Fruit fly (Drosophila melanogaster): ENCODE data around the gene se.

The se gene

DNA sequence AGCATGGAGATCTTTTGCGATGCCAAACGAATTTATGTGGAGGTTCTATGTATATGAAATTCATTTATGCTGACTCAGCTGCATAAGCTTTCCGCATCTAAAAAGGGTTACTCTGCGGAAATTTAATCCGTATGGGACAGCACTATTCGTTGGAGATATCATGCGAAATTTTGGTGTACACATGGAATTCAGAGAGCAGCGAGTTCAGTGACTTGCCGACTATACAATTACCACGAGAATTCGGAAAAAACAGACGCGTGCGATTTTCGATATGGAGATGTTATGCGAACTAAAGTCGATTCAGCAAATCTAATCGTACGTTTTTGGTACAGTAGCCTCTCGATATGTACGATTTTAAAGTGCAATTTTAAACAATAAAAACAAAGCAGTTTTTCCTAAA lies 7.5 kb downstream of the se start:
- TF ChIP-seq CG31627 (GFP tag; optimal IDR thresholded peaks at IDR 0.05) (no peak), Sox15 (GFP tag; optimal IDR thresholded peaks at IDR 0.05) (no peak), CG10669 (GFP tag; optimal IDR thresholded peaks at IDR 0.05) (no peak), dsx (GFP tag; optimal IDR thresholded peaks at IDR 0.05; ENCODE audit: poor library complexity, severe bottlenecking) (no peak), CG10631 (GFP tag; optimal IDR thresholded peaks at IDR 0.05) (no peak), fkh (GFP tag; optimal IDR thresholded peaks at IDR 0.05) (no peak), CG6808 (GFP tag; optimal IDR thresholded peaks at IDR 0.05) (no peak), Sox102F (GFP tag; optimal IDR thresholded peaks at IDR 0.05) (no peak), CG16779 (tag; optimal IDR thresholded peaks at IDR 0.05) (no peak), Met (GFP tag; optimal IDR thresholded peaks at IDR 0.05) (no peak), esn (GFP tag; optimal IDR thresholded peaks at IDR 0.05) (no peak), CG32006 (GFP tag; optimal IDR thresholded peaks at IDR 0.05) (no peak), spab (GFP tag; optimal IDR thresholded peaks at IDR 0.05) (no peak), vri (GFP tag; optimal IDR thresholded peaks at IDR 0.05) (no peak), CG6163 (GFP tag; IDR thresholded peaks at IDR 0.05) (no peak), OdsH (GFP tag; optimal IDR thresholded peaks at IDR 0.05) (no peak), salr (GFP tag; optimal IDR thresholded peaks at IDR 0.05) (no peak), Smox (GFP tag; optimal IDR thresholded peaks at IDR 0.05) (no peak)

DNA sequence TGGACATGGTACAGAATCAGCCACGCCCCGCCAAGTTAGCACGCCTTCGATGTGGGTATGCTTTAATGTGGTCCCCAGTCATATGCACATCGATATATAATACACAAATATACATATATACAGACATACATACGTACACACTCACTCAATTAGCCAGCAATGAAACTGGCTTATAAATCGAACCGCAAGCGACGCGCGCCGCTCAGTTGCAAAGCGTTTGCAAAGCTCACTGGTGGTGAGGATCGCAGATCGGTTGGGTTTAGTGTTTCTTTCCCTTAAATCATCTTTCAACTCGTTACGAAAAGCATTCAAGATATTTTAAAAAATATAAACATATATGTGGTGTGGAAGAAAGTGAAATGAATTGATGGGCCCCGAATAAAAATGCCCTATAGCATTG lies 8.2 kb downstream of the se start:
- TF ChIP-seq svp (GFP tag) (peak; percentile 8), CG9139 (GFP tag; optimal IDR thresholded peaks at IDR 0.05) (no peak), vri (GFP tag; optimal IDR thresholded peaks at IDR 0.05) (peak; percentile 10), Eip78C (GFP tag) (peak; percentile 44), Blimp-1 (GFP tag; optimal IDR thresholded peaks at IDR 0.05) (peak; percentile 3)

DNA sequence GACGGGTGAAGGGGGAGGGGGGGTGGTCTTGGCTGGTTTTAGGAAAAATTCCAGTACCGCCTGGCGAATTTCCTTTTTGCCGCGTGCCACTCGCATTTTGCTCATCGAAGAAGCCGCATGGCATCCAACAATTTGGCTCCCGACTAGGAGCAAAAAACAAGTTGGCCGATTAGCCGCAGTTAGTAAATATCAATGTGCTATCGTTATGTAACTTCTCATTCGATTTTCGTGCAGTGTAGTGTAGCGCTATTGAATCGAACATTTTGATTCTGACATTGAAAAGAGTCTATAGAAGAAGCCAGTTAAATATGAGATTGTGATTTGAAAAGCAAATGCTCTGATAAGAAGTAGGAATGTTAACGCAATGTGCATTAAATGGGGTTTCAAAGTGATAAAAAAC lies 9.3 kb downstream of the se start:
- TF ChIP-seq CG4318 (GFP tag; optimal IDR thresholded peaks at IDR 0.05) (no peak), OdsH (GFP tag; optimal IDR thresholded peaks at IDR 0.05) (no peak), achi (GFP tag; optimal IDR thresholded peaks at IDR 0.05) (no peak), CG6276 (GFP tag; optimal IDR thresholded peaks at IDR 0.05) (no peak), topi (GFP tag; optimal IDR thresholded peaks at IDR 0.05) (no peak), CG8119 (GFP tag; IDR thresholded peaks at IDR 0.05) (no peak), fkh (GFP tag; optimal IDR thresholded peaks at IDR 0.05) (no peak), Hr39 (GFP tag; optimal IDR thresholded peaks at IDR 0.05) (no peak), Blimp-1 (GFP tag; optimal IDR thresholded peaks at IDR 0.05) (no peak), CG1621 (tag; optimal IDR thresholded peaks at IDR 0.05) (no peak), dac (GFP tag; optimal IDR thresholded peaks at IDR 0.05) (no peak), Sox15 (GFP tag; optimal IDR thresholded peaks at IDR 0.05) (no peak), CG34406 (GFP tag; optimal IDR thresholded peaks at IDR 0.05) (no peak), Hr38 (GFP tag; optimal IDR thresholded peaks at IDR 0.05) (no peak), spab (GFP tag; optimal IDR thresholded peaks at IDR 0.05) (no peak), CG9139 (GFP tag; optimal IDR thresholded peaks at IDR 0.05) (no peak)

DNA sequence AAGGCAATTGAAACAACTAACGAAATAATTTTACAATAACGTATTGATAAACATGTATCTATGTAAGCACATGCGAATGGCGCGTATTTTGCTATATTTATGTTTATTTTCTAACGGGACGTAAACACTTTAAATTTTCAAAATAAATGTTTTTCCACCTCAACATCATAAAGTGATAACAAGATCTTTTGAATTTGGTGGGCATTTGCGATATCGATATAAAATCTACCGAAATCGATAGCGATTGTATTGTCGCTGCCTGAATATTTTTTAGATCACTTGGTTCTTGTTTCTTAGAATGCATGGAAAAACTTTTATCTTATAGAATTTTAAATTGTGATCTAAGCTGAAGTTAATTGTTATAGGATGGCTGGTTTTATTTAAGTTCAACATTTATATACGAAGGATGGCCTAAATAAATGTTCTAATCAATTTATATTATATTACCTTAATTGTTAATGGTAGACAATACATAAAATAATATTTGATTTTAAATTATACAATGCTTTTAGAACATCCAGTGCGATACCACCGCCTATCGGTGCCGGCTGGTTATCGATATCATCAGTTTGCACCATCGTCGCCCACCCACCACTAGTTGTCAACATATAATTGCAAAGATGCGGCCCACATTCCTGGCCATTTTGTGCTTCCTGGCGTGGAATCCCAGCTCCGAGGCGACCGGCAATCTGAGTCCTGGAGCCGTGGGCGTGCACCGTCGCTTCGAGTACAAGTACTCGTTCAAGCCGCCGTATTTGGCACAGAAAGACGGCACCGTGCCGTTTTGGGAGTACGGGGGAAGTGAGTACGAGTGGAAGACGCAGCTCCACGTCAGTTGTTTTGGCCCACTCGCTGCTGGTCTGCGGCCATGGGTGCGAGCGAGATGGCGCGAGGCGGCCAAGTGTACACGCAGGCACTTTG lies 14.3 kb downstream of the se start, which contains the start of gene ergic53:
TSS of gene ergic53 (plus strand) at position 592 of the 921 bp plus-strand sequence.
- peak; percentile 52 for TF ChIP-seq svp (GFP tag)
- TF ChIP-seq CG6792 (GFP tag; optimal IDR thresholded peaks at IDR 0.05) = no peak
- peak; percentile 56 for TF ChIP-seq achi (GFP tag; optimal IDR thresholded peaks at IDR 0.05)
- TF ChIP-seq Eip78C (GFP tag) = peak; percentile 63
- TF ChIP-seq fkh (GFP tag; optimal IDR thresholded peaks at IDR 0.05) = peak; percentile 73
- TF ChIP-seq salr (GFP tag; optimal IDR thresholded peaks at IDR 0.05) = no peak

Data from whole organism, prepupa.